Fruit fly (Drosophila melanogaster): ENCODE data around the gene CG16743.

CG16743 gene

DNA sequence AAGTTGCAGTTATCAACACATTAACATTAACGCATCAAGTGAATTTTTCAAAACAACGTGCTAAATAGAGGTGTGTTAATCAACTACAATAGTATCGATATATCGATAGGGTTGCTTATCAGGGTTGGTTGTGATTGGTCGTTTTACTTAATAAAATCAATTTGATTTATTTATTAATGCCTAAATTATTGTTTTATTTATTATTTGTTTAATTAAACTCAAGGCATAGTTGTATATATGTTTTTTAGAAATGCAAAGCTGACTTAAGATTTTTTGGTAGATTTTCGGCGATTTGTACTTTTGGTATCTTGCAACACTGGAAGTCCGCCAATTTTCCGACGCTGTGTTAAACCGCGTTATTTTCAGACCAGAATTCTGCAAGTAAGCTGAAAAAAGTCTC lies 38.9 kb downstream of the CG16743 start, which contains the start of the genes Art8 and dUTPase (continued):
- TF ChIP-seq Trl (optimal IDR thresholded peaks at IDR 0.05) (no peak), Trl (GFP tag; optimal IDR thresholded peaks at IDR 0.05) (peak; percentile 35), CG17612 (GFP tag; IDR thresholded peaks at IDR 0.05) (no peak), ham (GFP tag; IDR thresholded peaks at IDR 0.05) (no peak), da (GFP tag; optimal IDR thresholded peaks at IDR 0.05) (no peak), Sin3A (optimal IDR thresholded peaks at IDR 0.05) (peak; percentile 25), vfl (GFP tag; optimal IDR thresholded peaks at IDR 0.05) (peak; percentile 48), CG3995 (GFP tag; optimal IDR thresholded peaks at IDR 0.05) (peak; percentile 39), CG17385 (GFP tag; optimal IDR thresholded peaks at IDR 0.05) (peak; percentile 65), CG8281 (tag; optimal IDR thresholded peaks at IDR 0.05) (no peak), CG31224 (GFP tag; IDR thresholded peaks at IDR 0.05) (peak; percentile 47; the same call in 1 of the 2 replicates), CG5180 (GFP tag; optimal IDR thresholded peaks at IDR 0.05) (no peak), hkb (optimal IDR thresholded peaks at IDR 0.05) (no peak), hkb (GFP tag; IDR thresholded peaks at IDR 0.05) (peak; percentile 57; the same call in 1 of the 2 replicates), Atf-2 (GFP tag; optimal IDR thresholded peaks at IDR 0.05) (no peak), p53 (GFP tag; optimal IDR thresholded peaks at IDR 0.05) (no peak), CG11456 (GFP tag; IDR thresholded peaks at IDR 0.05) (0 out of 3 replicates have a peak, but pooled peaks have one; percentile 23), Gsc (GFP tag; IDR thresholded peaks at IDR 0.05) (no peak), CG10274 (GFP tag; optimal IDR thresholded peaks at IDR 0.05) (no peak), chm (GFP tag; IDR thresholded peaks at IDR 0.05) (no peak), CG11696 (GFP tag; IDR thresholded peaks at IDR 0.05) (0 out of 2 replicates have a peak, but pooled peaks have one; percentile 29), slbo (GFP tag; IDR thresholded peaks at IDR 0.05) (peak; percentile 74), CG9817 (tag; optimal IDR thresholded peaks at IDR 0.05) (peak; percentile 71), CG13624 (GFP tag; optimal IDR thresholded peaks at IDR 0.05) (peak; percentile 39), CG10431 (GFP tag; optimal IDR thresholded peaks at IDR 0.05) (no peak), CG17829 (tag; optimal IDR thresholded peaks at IDR 0.05) (peak; percentile 79), CG1603 (tag; optimal IDR thresholded peaks at IDR 0.05) (peak; percentile 30), Side (GFP tag; optimal IDR thresholded peaks at IDR 0.05) (no peak), Dip2 (GFP tag; IDR thresholded peaks at IDR 0.05) (no peak), CG2889 (GFP tag; IDR thresholded peaks at IDR 0.05) (0 out of 3 replicates have a peak, but pooled peaks have one; percentile 46), CG7928 (GFP tag; optimal IDR thresholded peaks at IDR 0.05) (peak; percentile 89), C15 (GFP tag; IDR thresholded peaks at IDR 0.05) (0 out of 3 replicates have a peak, but pooled peaks have one; percentile 41), tin (GFP tag; optimal IDR thresholded peaks at IDR 0.05) (peak; percentile 77), CG2712 (tag; optimal IDR thresholded peaks at IDR 0.05) (peak; percentile 88), YL-1 (GFP tag; optimal IDR thresholded peaks at IDR 0.05) (peak; percentile 82), CG7963 (GFP tag; IDR thresholded peaks at IDR 0.05; ENCODE audit: partially characterized antibody) (peak; percentile 64; the same call in 1 of the 3 replicates), psq (GFP tag; optimal IDR thresholded peaks at IDR 0.05) (peak; percentile 22), tup (GFP tag; optimal IDR thresholded peaks at IDR 0.05) (peak; percentile 22), onecut (GFP tag; IDR thresholded peaks at IDR 0.05) (no peak), Deaf1 (tag; optimal IDR thresholded peaks at IDR 0.05) (no peak), HLH3B (GFP tag; IDR thresholded peaks at IDR 0.05) (peak; percentile 55), CG34224 (GFP tag; IDR thresholded peaks at IDR 0.05; ENCODE audit: partially characterized antibody) (peak; percentile 89), CG6854 (GFP tag; optimal IDR thresholded peaks at IDR 0.05) (no peak), CG11085 (GFP tag; IDR thresholded peaks at IDR 0.05) (no peak), ERR (GFP tag; optimal IDR thresholded peaks at IDR 0.05) (no peak), CG30403 (GFP tag; optimal IDR thresholded peaks at IDR 0.05) (peak; percentile 87), az2 (GFP tag; optimal IDR thresholded peaks at IDR 0.05) (peak; percentile 76), Aef1 (GFP tag; IDR thresholded peaks at IDR 0.05) (peak; percentile 51; the same call in 2 of the 3 replicates), CG8944 (GFP tag; optimal IDR thresholded peaks at IDR 0.05) (no peak), CG16863 (GFP tag; optimal IDR thresholded peaks at IDR 0.05) (peak; percentile 32), Hr78 (GFP tag; optimal IDR thresholded peaks at IDR 0.05) (no peak), Stat92E (GFP tag; optimal IDR thresholded peaks at IDR 0.05) (peak in 1 of 3 experiments; percentile 54)
